Worm (Caenorhabditis elegans): Measurements from ENCODE around the gene atf-2.

The atf-2 gene

DNA sequence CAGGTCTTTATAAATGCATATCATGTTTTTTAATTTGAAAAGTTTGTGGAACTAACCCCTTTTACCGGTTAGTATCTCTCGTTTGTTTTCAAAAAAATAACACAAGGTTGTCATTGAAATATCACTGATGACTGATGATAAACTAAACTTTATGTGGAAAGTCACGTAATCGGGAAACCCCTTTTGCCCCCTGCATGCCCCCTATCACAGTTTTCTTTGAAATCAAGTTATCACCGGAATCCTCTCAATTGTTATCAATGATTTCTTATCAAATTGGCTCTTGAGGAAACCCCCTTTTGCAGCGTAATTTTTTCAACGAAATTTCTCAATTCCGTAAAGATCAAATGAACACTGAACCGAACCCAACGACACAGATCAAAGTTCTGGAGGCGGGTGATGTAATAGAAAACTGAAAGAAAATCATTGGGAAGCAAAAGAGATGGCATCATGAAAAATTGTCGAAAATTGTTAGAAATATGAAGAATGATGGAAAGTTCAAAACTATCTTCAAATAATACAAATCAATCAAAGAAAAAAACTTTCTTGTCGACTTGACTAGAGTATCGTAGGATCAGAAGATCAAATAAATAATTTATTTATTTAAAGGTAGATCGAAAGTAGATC, 11.3 kb upstream of the atf-2 start (continued):
- no peak for TF ChIP-seq Y75B8A.6 (GFP tag; IDR thresholded peaks at IDR 0.05)
- no peak for TF ChIP-seq snpc-4 (tag; optimal IDR thresholded peaks at IDR 0.05)
- TF ChIP-seq zip-11 (GFP tag; IDR thresholded peaks at IDR 0.05): no peak
- TF ChIP-seq cey-2 (tag; optimal IDR thresholded peaks at IDR 0.05; ENCODE audit: borderline replicate concordance, insufficient read depth): no peak
- TF ChIP-seq dmd-8 (GFP tag; IDR thresholded peaks at IDR 0.05): no peak
- TF ChIP-seq dve-1 (tag; optimal IDR thresholded peaks at IDR 0.05; ENCODE audit: insufficient read depth): peak; percentile 75
- no peak for TF ChIP-seq set-16 (GFP tag; IDR thresholded peaks at IDR 0.05)
- TF ChIP-seq F37D6.2 (tag; optimal IDR thresholded peaks at IDR 0.05): no peak
- no peak for TF ChIP-seq zfp-2 (tag; optimal IDR thresholded peaks at IDR 0.05)
- TF ChIP-seq lin-39 (tag; optimal IDR thresholded peaks at IDR 0.05): no peak
- TF ChIP-seq nhr-77 (tag; optimal IDR thresholded peaks at IDR 0.05): peak; percentile 71
- no peak for TF ChIP-seq Y105C5A.15 (GFP tag; IDR thresholded peaks at IDR 0.05)
- TF ChIP-seq zag-1 (tag; optimal IDR thresholded peaks at IDR 0.05): no peak
- peak; percentile 62 to 96 for TF ChIP-seq hif-1 (tag; optimal IDR thresholded peaks at IDR 0.05)
- no peak for TF ChIP-seq ceh-44 (GFP tag; IDR thresholded peaks at IDR 0.05)
- TF ChIP-seq spr-3 (GFP tag; optimal IDR thresholded peaks at IDR 0.05): no peak
- no peak for TF ChIP-seq dmd-9 (GFP tag; IDR thresholded peaks at IDR 0.05)
- TF ChIP-seq R02D3.7 (tag; optimal IDR thresholded peaks at IDR 0.05): no peak
- no peak for TF ChIP-seq mxl-2 (GFP tag; conservative IDR thresholded peaks at IDR 0.05)
- no peak for TF ChIP-seq nhr-111 (GFP tag; optimal IDR thresholded peaks at IDR 0.05)
- TF ChIP-seq ama-1 (optimal IDR thresholded peaks at IDR 0.05): no peak
- peak; percentile 40; the same call in 1 of the 2 replicates for TF ChIP-seq ceh-20 (GFP tag; IDR thresholded peaks at IDR 0.05)
- no peak for TF ChIP-seq lin-29 (GFP tag; IDR thresholded peaks at IDR 0.05)
- TF ChIP-seq nhr-11 (tag; optimal IDR thresholded peaks at IDR 0.05): peak; percentile 14
- no peak for TF ChIP-seq ces-1 (GFP tag; optimal IDR thresholded peaks at IDR 0.05)
- no peak for TF ChIP-seq ztf-11 (tag; optimal IDR thresholded peaks at IDR 0.05)
- TF ChIP-seq unc-130 (GFP tag; optimal IDR thresholded peaks at IDR 0.05): no peak
- TF ChIP-seq gei-8 (GFP tag; optimal IDR thresholded peaks at IDR 0.05): peak; percentile 52
- TF ChIP-seq mdt-29 (GFP tag; IDR thresholded peaks at IDR 0.05): peak; percentile 62; the same call in 1 of the 2 replicates
- TF ChIP-seq madf-5 (GFP tag; IDR thresholded peaks at IDR 0.05): no peak
- TF ChIP-seq aha-1 (tag): peak; percentile 98
- TF ChIP-seq F26F4.8 (GFP tag; conservative IDR thresholded peaks at IDR 0.05): no peak
- TF ChIP-seq rbr-2 (tag; optimal IDR thresholded peaks at IDR 0.05): no peak
- TF ChIP-seq daf-8 (GFP tag; IDR thresholded peaks at IDR 0.05): no peak
- no peak for TF ChIP-seq tag-97 (GFP tag; IDR thresholded peaks at IDR 0.05)
- TF ChIP-seq attf-4 (tag; optimal IDR thresholded peaks at IDR 0.05): no peak
- TF ChIP-seq lsy-2 (tag; optimal IDR thresholded peaks at IDR 0.05): peak in 1 of 2 experiments; percentile 42
- TF ChIP-seq madf-9 (GFP tag; conservative IDR thresholded peaks at IDR 0.05): 0 out of 2 replicates have a peak, but pooled peaks have one; percentile 27
- TF ChIP-seq mes-2 (tag; optimal IDR thresholded peaks at IDR 0.05; ENCODE audit: poor library complexity, severe bottlenecking): no peak
- no peak for TF ChIP-seq nhr-237 (tag; optimal IDR thresholded peaks at IDR 0.05)
- TF ChIP-seq mdl-1 (tag; optimal IDR thresholded peaks at IDR 0.05): peak; percentile 49 to 82
- peak; percentile 81 for TF ChIP-seq pqm-1 (tag; optimal IDR thresholded peaks at IDR 0.05)
- TF ChIP-seq ctbp-1 (GFP tag; IDR thresholded peaks at IDR 0.05): no peak
- TF ChIP-seq mep-1 (tag; optimal IDR thresholded peaks at IDR 0.05): no peak
- no peak for TF ChIP-seq arid-1 (GFP tag; conservative IDR thresholded peaks at IDR 0.05)
- peak; percentile 39 for TF ChIP-seq nhr-10 (tag; optimal IDR thresholded peaks at IDR 0.05)
- no peak for TF ChIP-seq daf-12 (tag; optimal IDR thresholded peaks at IDR 0.05)
- TF ChIP-seq F49E8.2 (tag; optimal IDR thresholded peaks at IDR 0.05; ENCODE audit: borderline replicate concordance): no peak
- TF ChIP-seq F44E2.7 (GFP tag; IDR thresholded peaks at IDR 0.05): no peak
- TF ChIP-seq nhr-6 (tag; optimal IDR thresholded peaks at IDR 0.05): no peak
- TF ChIP-seq egl-27 (tag; optimal IDR thresholded peaks at IDR 0.05): no peak
